Fruit fly (Drosophila melanogaster): ENCODE data around the gene Acsf2.

Acsf2 gene

dm6 chr2L:5326414-5327265, 15.4 kb downstream of the Acsf2 start, which contains the start of the genes Ncoa6 and cype (continued):
- no peak for TF ChIP-seq Poxn (GFP tag; IDR thresholded peaks at IDR 0.05)
- TF ChIP-seq PHDP (tag; optimal IDR thresholded peaks at IDR 0.05): peak; percentile 25
- TF ChIP-seq CG14050 (GFP tag; IDR thresholded peaks at IDR 0.05): no peak
- TF ChIP-seq toy (GFP tag; IDR thresholded peaks at IDR 0.05): no peak
- peak; percentile 74 for TF ChIP-seq BEAF-32 (GFP tag; optimal IDR thresholded peaks at IDR 0.05)
- TF ChIP-seq CG11560 (tag; IDR thresholded peaks at IDR 0.05): no peak
- no peak for TF ChIP-seq gro (GFP tag; optimal IDR thresholded peaks at IDR 0.05)
- peak; percentile 50; the same call in 1 of the 2 replicates for TF ChIP-seq Xrp1 (GFP tag; IDR thresholded peaks at IDR 0.05)
- peak; percentile 28 for TF ChIP-seq CG18764 (GFP tag; optimal IDR thresholded peaks at IDR 0.05)
- no peak for TF ChIP-seq Eip74EF (GFP tag; optimal IDR thresholded peaks at IDR 0.05)
- TF ChIP-seq CG6683 (GFP tag; optimal IDR thresholded peaks at IDR 0.05): no peak
- peak; percentile 60 for TF ChIP-seq lab (GFP tag; optimal IDR thresholded peaks at IDR 0.05)
- TF ChIP-seq Vsx1 (GFP tag; optimal IDR thresholded peaks at IDR 0.05): no peak
- TF ChIP-seq Nf-YC (tag; optimal IDR thresholded peaks at IDR 0.05): peak; percentile 73
- peak; percentile 78; the same call in 2 of the 3 replicates for TF ChIP-seq knrl (GFP tag; IDR thresholded peaks at IDR 0.05; ENCODE audit: partially characterized antibody)
- TF ChIP-seq cwo (GFP tag; optimal IDR thresholded peaks at IDR 0.05): no peak
- no peak for TF ChIP-seq CG10979 (tag; optimal IDR thresholded peaks at IDR 0.05)
- TF ChIP-seq slou (GFP tag; optimal IDR thresholded peaks at IDR 0.05): peak; percentile 48
- TF ChIP-seq org-1 (GFP tag; optimal IDR thresholded peaks at IDR 0.05): no peak
- TF ChIP-seq nerfin-1 (tag; optimal IDR thresholded peaks at IDR 0.05): no peak
- TF ChIP-seq zf30C (GFP tag; optimal IDR thresholded peaks at IDR 0.05): no peak
- TF ChIP-seq Side (GFP tag; optimal IDR thresholded peaks at IDR 0.05): no peak
- no peak for TF ChIP-seq crol (GFP tag; IDR thresholded peaks at IDR 0.05)
- peak; percentile 23 for TF ChIP-seq CG18476 (GFP tag; optimal IDR thresholded peaks at IDR 0.05)
- peak; percentile 69 for TF ChIP-seq CG11504 (tag; optimal IDR thresholded peaks at IDR 0.05)
- peak; percentile 75 for TF ChIP-seq CG18262 (tag; optimal IDR thresholded peaks at IDR 0.05)
- TF ChIP-seq lov (optimal IDR thresholded peaks at IDR 0.05): no peak
- no peak for TF ChIP-seq lov (GFP tag; IDR thresholded peaks at IDR 0.05)
- no peak for TF ChIP-seq hkb (optimal IDR thresholded peaks at IDR 0.05)
- no peak for TF ChIP-seq hkb (GFP tag; IDR thresholded peaks at IDR 0.05)
- TF ChIP-seq CTCF (GFP tag; optimal IDR thresholded peaks at IDR 0.05): no peak
- peak; percentile 59 for TF ChIP-seq CG13894 (tag; optimal IDR thresholded peaks at IDR 0.05)
- peak; percentile 6 for TF ChIP-seq HLHmδ (GFP tag; optimal IDR thresholded peaks at IDR 0.05)
- peak; percentile 76; the same call in 2 of the 3 replicates for TF ChIP-seq Opbp (GFP tag; IDR thresholded peaks at IDR 0.05; ENCODE audit: partially characterized antibody)
- peak; percentile 67 for TF ChIP-seq Meics (GFP tag; optimal IDR thresholded peaks at IDR 0.05)
- TF ChIP-seq inv (GFP tag; IDR thresholded peaks at IDR 0.05; ENCODE audit: partially characterized antibody): peak; percentile 69; the same call in 1 of the 2 replicates
- TF ChIP-seq Dip2 (GFP tag; IDR thresholded peaks at IDR 0.05): no peak
- TF ChIP-seq eyg (GFP tag; optimal IDR thresholded peaks at IDR 0.05): no peak
- peak; percentile 64 for TF ChIP-seq Hmr (GFP tag; optimal IDR thresholded peaks at IDR 0.05)
- no peak for TF ChIP-seq CG17802 (tag; optimal IDR thresholded peaks at IDR 0.05)
- no peak for TF ChIP-seq CG31224 (GFP tag; IDR thresholded peaks at IDR 0.05)
- no peak for TF ChIP-seq CG6254 (GFP tag; optimal IDR thresholded peaks at IDR 0.05)
- TF ChIP-seq D19A (tag; optimal IDR thresholded peaks at IDR 0.05): peak; percentile 46
- no peak for TF ChIP-seq CG10959 (GFP tag; IDR thresholded peaks at IDR 0.05)
- no peak for TF ChIP-seq usp (GFP tag; optimal IDR thresholded peaks at IDR 0.05)
- TF ChIP-seq bab2 (GFP tag; optimal IDR thresholded peaks at IDR 0.05): peak; percentile 5
- TF ChIP-seq chinmo (GFP tag; IDR thresholded peaks at IDR 0.05; ENCODE audit: partially characterized antibody): 0 out of 4 replicates have a peak, but pooled peaks have one; percentile 53
- no peak for TF ChIP-seq CG11398 (GFP tag; optimal IDR thresholded peaks at IDR 0.05)
- TF ChIP-seq jumu (GFP tag; optimal IDR thresholded peaks at IDR 0.05): no peak

Measured in whole organism, embryonic.